Fruit fly (Drosophila melanogaster) whole organism, embryonic: ENCODE results near the gene Zn72D.
A peak's percentile ranks its signal among the peaks of the same experiment; 100 is the strongest.

ENCODE experiments used
- C15 ChIP-seq: fragments of 200-800 bp; sonication (Bioruptor generic); IDR thresholded peaks from 3 replicates; pipeline ENCODE4 v1.3.6; 2022; ENCODE audit warnings: missing biosample characterization, missing genetic modification characterization
- CG11696 ChIP-seq: fragments of 200-800 bp; sonication (Bioruptor generic); IDR thresholded peaks from 2 replicates; pipeline ENCODE4 v1.3.6; 2022; ENCODE audit warnings: missing biosample characterization, missing genetic modification characterization
- CG11723 ChIP-seq: fragments of 200-800 bp; sonication (Bioruptor generic); optimal IDR thresholded peaks from 2 replicates; lab custom pipeline; 2017; ENCODE audit warnings: missing biosample characterization, mild to moderate bottlenecking, missing genetic modification characterization
- CG12219 ChIP-seq: fragments of 200-800 bp; sonication (Bioruptor generic); optimal IDR thresholded peaks from 3 replicates; lab custom pipeline; 2018; ENCODE audit warnings: missing biosample characterization, mild to moderate bottlenecking, missing genetic modification characterization
- CG1233 ChIP-seq: fragments of 200-800 bp; sonication (Bioruptor generic); optimal IDR thresholded peaks from 4 replicates; lab custom pipeline; 2018; ENCODE audit warnings: missing biosample characterization, mild to moderate bottlenecking, missing genetic modification characterization
- CG14050 ChIP-seq: fragments of 200-800 bp; sonication (Bioruptor generic); IDR thresholded peaks from 3 replicates; pipeline ENCODE4 v1.3.6; 2022; ENCODE audit warnings: missing biosample characterization, missing genetic modification characterization
- CG14667 ChIP-seq: fragments of 200-800 bp; sonication (Bioruptor generic); IDR thresholded peaks from 2 replicates; pipeline ENCODE4 v1.3.6; 2022; ENCODE audit warnings: missing biosample characterization, missing genetic modification characterization
- CG15269 ChIP-seq: fragments of 200-800 bp; sonication (Bioruptor generic); optimal IDR thresholded peaks from 2 replicates; lab custom pipeline; 2018; ENCODE audit warnings: missing biosample characterization, mild to moderate bottlenecking, missing genetic modification characterization, moderate library complexity
- CG15601 ChIP-seq: fragments of 200-800 bp; sonication (Bioruptor generic); optimal IDR thresholded peaks from 3 replicates; lab custom pipeline; 2019; ENCODE audit warnings: missing biosample characterization, mild to moderate bottlenecking, missing genetic modification characterization, moderate library complexity
- CG17186 ChIP-seq: fragments of 200-800 bp; sonication (Bioruptor generic); optimal IDR thresholded peaks from 3 replicates; lab custom pipeline; 2017; ENCODE audit warnings: missing biosample characterization, missing genetic modification reagents, missing genetic modification characterization
- CG31441 ChIP-seq: fragments of 200-800 bp; sonication (Bioruptor generic); IDR thresholded peaks from 2 replicates; pipeline ENCODE4 v1.3.6; 2022; ENCODE audit warnings: missing biosample characterization, missing genetic modification characterization
- CG43689 ChIP-seq: fragments of 200-800 bp; sonication (Bioruptor generic); IDR thresholded peaks from 2 replicates; pipeline ENCODE4 v1.3.6; 2022; ENCODE audit warnings: missing biosample characterization, missing genetic modification characterization
- CG4404 ChIP-seq: fragments of 200-800 bp; sonication (Bioruptor generic); IDR thresholded peaks from 2 replicates; pipeline ENCODE4 v1.3.6; 2022; ENCODE audit warnings: missing biosample characterization, missing genetic modification characterization
- CG4854 ChIP-seq: fragments of 200-800 bp; sonication (Bioruptor generic); optimal IDR thresholded peaks from 2 replicates; lab custom pipeline; 2016; ENCODE audit warnings: missing biosample characterization, missing genetic modification characterization, inconsistent platforms
- CG5953 ChIP-seq: fragments of 200-800 bp; sonication (Bioruptor generic); IDR thresholded peaks from 2 replicates; pipeline ENCODE4 v1.3.6; 2022; ENCODE audit warnings: missing biosample characterization, missing genetic modification characterization
- CG6654 ChIP-seq: fragments of 200-800 bp; sonication (Bioruptor generic); optimal IDR thresholded peaks from 2 replicates; lab custom pipeline; 2017; ENCODE audit warnings: missing biosample characterization, mild to moderate bottlenecking, missing genetic modification characterization
- CG6683 ChIP-seq: fragments of 200-800 bp; sonication (Bioruptor generic); optimal IDR thresholded peaks from 2 replicates; lab custom pipeline; 2017; ENCODE audit warnings: missing biosample characterization, mild to moderate bottlenecking, missing genetic modification characterization, missing genetic modification reagents
- CG6813 ChIP-seq: fragments of 200-800 bp; sonication (Bioruptor generic); optimal IDR thresholded peaks from 2 replicates; lab custom pipeline; 2017; ENCODE audit warnings: missing biosample characterization, missing genetic modification characterization, mild to moderate bottlenecking, moderate library complexity, missing genetic modification reagents
- CG7271 ChIP-seq: fragments of 200-800 bp; sonication (Bioruptor generic); optimal IDR thresholded peaks from 2 replicates; lab custom pipeline; 2018; ENCODE audit warnings: missing biosample characterization, mild to moderate bottlenecking, missing genetic modification characterization, moderate library complexity
- D ChIP-seq, 2 experiments: fragments of 200-800 bp in 1 of 2; fragments of >200 bp in 1 of 2; sonication (Bioruptor generic) in 1 of 2; optimal IDR thresholded peaks; 2 replicates in 1 of 2; 3 replicates in 1 of 2; lab custom pipeline; 2017; ENCODE audit warnings: mild to moderate bottlenecking in 1 of 2, missing biosample characterization in 1 of 2, missing genetic modification characterization in 1 of 2, missing genetic modification reagents in 1 of 2
- Dip2 ChIP-seq: fragments of 200-800 bp; sonication (Bioruptor generic); IDR thresholded peaks from 2 replicates; pipeline ENCODE4 v1.3.6; 2022; ENCODE audit warnings: missing biosample characterization, missing genetic modification characterization
- Dll ChIP-seq: fragments of 200-800 bp; sonication (Bioruptor generic); IDR thresholded peaks from 4 replicates; pipeline ENCODE4 v1.3.6; 2022; ENCODE audit warnings: missing biosample characterization, missing genetic modification characterization; ENCODE audit not compliant: partially characterized antibody
- Doc3 ChIP-seq: fragments of 200-800 bp; sonication (Bioruptor generic); IDR thresholded peaks from 3 replicates; pipeline ENCODE4 v1.3.6; 2022; ENCODE audit warnings: missing biosample characterization, missing genetic modification characterization; ENCODE audit not compliant: partially characterized antibody
- E2f1 ChIP-seq: fragments of 200-800 bp; sonication (Bioruptor generic); IDR thresholded peaks from 2 replicates; pipeline ENCODE4 v1.3.6; 2022; ENCODE audit warnings: missing biosample characterization, missing genetic modification characterization
- Gsc ChIP-seq: fragments of 200-800 bp; sonication (Bioruptor generic); IDR thresholded peaks from 2 replicates; pipeline ENCODE4 v1.3.6; 2022; ENCODE audit warnings: missing biosample characterization, missing genetic modification characterization
- H15 ChIP-seq: fragments of 200-800 bp; sonication (Bioruptor generic); IDR thresholded peaks from 3 replicates; pipeline ENCODE4 v1.3.6; 2022; ENCODE audit warnings: missing biosample characterization, missing genetic modification characterization
- HLH54F ChIP-seq: fragments of 200-800 bp; sonication (Bioruptor generic); optimal IDR thresholded peaks from 3 replicates; lab custom pipeline; 2016; ENCODE audit warnings: missing biosample characterization, missing genetic modification characterization
- Jarid2 ChIP-seq: fragments of 200-800 bp; sonication (Bioruptor generic); optimal IDR thresholded peaks from 3 replicates; lab custom pipeline; 2017; ENCODE audit warnings: mild to moderate bottlenecking, missing biosample characterization, missing genetic modification reagents, missing genetic modification characterization
- MTF-1 ChIP-seq: fragments of 200-800 bp; sonication (Bioruptor generic); optimal IDR thresholded peaks from 2 replicates; lab custom pipeline; 2018; ENCODE audit warnings: missing biosample characterization, mild to moderate bottlenecking, missing genetic modification characterization, borderline replicate concordance
- NC2α ChIP-seq: fragments of 200-800 bp; sonication (Bioruptor generic); optimal IDR thresholded peaks from 2 replicates; lab custom pipeline; 2016; ENCODE audit warnings: missing biosample characterization, missing genetic modification characterization
- NK7.1 ChIP-seq: fragments of 200-800 bp; sonication (Bioruptor generic); optimal IDR thresholded peaks from 3 replicates; lab custom pipeline; 2016; ENCODE audit warnings: missing biosample characterization, missing genetic modification characterization
- Oaz ChIP-seq: fragments of 200-800 bp; sonication (Bioruptor generic); IDR thresholded peaks from 2 replicates; pipeline ENCODE4 v1.3.6; 2022; ENCODE audit warnings: missing biosample characterization, missing genetic modification characterization
- Side ChIP-seq: fragments of 200-800 bp; sonication (Bioruptor generic); optimal IDR thresholded peaks from 2 replicates; lab custom pipeline; 2016; ENCODE audit warnings: missing biosample characterization, missing genetic modification characterization
- TFAM ChIP-seq: fragments of 200-800 bp; sonication (Bioruptor generic); optimal IDR thresholded peaks from 2 replicates; lab custom pipeline; 2017; ENCODE audit warnings: missing biosample characterization, missing genetic modification characterization, inconsistent platforms
- cad ChIP-seq: fragments of >200 bp; optimal IDR thresholded peaks from 2 replicates; lab custom pipeline; 2017; ENCODE audit warnings: missing biosample characterization, missing genetic modification characterization
- cg ChIP-seq: fragments of 200-800 bp; sonication (Bioruptor generic); optimal IDR thresholded peaks from 3 replicates; lab custom pipeline; 2019; ENCODE audit warnings: missing biosample characterization, mild to moderate bottlenecking, missing genetic modification characterization, moderate library complexity
- disco-r ChIP-seq: fragments of 200-800 bp; sonication (Bioruptor generic); optimal IDR thresholded peaks from 2 replicates; lab custom pipeline; 2016; ENCODE audit warnings: missing biosample characterization, missing genetic modification characterization
- eyg ChIP-seq: fragments of 200-800 bp; sonication (Bioruptor generic); optimal IDR thresholded peaks from 3 replicates; lab custom pipeline; 2016; ENCODE audit warnings: missing biosample characterization, missing genetic modification characterization
- ftz-f1 ChIP-seq: fragments of 200-800 bp; sonication (Bioruptor generic); optimal IDR thresholded peaks from 2 replicates; lab custom pipeline; 2016; ENCODE audit warnings: missing biosample characterization, missing genetic modification characterization
- gcm2 ChIP-seq: fragments of 200-800 bp; sonication (Bioruptor generic); optimal IDR thresholded peaks from 2 replicates; lab custom pipeline; 2016; ENCODE audit warnings: missing biosample characterization, missing genetic modification characterization
- hkb ChIP-seq, 2 experiments: fragments of 200-800 bp in 1 of 2; fragments of >200 bp in 1 of 2; sonication (Bioruptor generic) in 1 of 2; IDR thresholded peaks in 1 of 2; optimal IDR thresholded peaks in 1 of 2; 2 replicates each; pipeline versions ENCODE4 v1.3.6 to Lab custom; 2017 to 2022; ENCODE audit warnings: missing biosample characterization in 1 of 2, missing genetic modification characterization in 1 of 2
- inv ChIP-seq: fragments of 200-800 bp; sonication (Bioruptor generic); IDR thresholded peaks from 2 replicates; pipeline ENCODE4 v1.3.6; 2022; ENCODE audit warnings: missing biosample characterization, missing genetic modification characterization; ENCODE audit not compliant: partially characterized antibody
- nau ChIP-seq: fragments of 200-800 bp; sonication (Bioruptor generic); optimal IDR thresholded peaks from 3 replicates; lab custom pipeline; 2017; ENCODE audit warnings: missing biosample characterization, mild to moderate bottlenecking, missing genetic modification characterization, missing genetic modification reagents
- pan ChIP-seq, 4 experiments: fragments of >200 bp in 3 of 4; fragments of 200-800 bp in 1 of 4; sonication (Bioruptor generic) in 1 of 4; optimal IDR thresholded peaks in 3 of 4; IDR thresholded peaks in 1 of 4; 2 replicates each; pipeline versions ENCODE4 v1.3.6 to Lab custom; 2017 to 2022; ENCODE audit warnings: missing biosample characterization in 2 of 4, missing genetic modification characterization in 2 of 4, mixed read lengths in 1 of 4
- row ChIP-seq: fragments of 200-800 bp; sonication (Bioruptor generic); IDR thresholded peaks from 3 replicates; pipeline ENCODE4 v1.3.6; 2022; ENCODE audit warnings: missing biosample characterization, missing genetic modification characterization
- run ChIP-seq: fragments of 200-800 bp; sonication (Bioruptor generic); optimal IDR thresholded peaks from 3 replicates; lab custom pipeline; 2018; ENCODE audit warnings: missing biosample characterization, mild to moderate bottlenecking, missing genetic modification characterization
- unpg ChIP-seq: fragments of 200-800 bp; sonication (Bioruptor generic); optimal IDR thresholded peaks from 3 replicates; lab custom pipeline; 2018; ENCODE audit warnings: missing biosample characterization, mild to moderate bottlenecking, missing genetic modification characterization, moderate library complexity

The Zn72D gene

DNA sequence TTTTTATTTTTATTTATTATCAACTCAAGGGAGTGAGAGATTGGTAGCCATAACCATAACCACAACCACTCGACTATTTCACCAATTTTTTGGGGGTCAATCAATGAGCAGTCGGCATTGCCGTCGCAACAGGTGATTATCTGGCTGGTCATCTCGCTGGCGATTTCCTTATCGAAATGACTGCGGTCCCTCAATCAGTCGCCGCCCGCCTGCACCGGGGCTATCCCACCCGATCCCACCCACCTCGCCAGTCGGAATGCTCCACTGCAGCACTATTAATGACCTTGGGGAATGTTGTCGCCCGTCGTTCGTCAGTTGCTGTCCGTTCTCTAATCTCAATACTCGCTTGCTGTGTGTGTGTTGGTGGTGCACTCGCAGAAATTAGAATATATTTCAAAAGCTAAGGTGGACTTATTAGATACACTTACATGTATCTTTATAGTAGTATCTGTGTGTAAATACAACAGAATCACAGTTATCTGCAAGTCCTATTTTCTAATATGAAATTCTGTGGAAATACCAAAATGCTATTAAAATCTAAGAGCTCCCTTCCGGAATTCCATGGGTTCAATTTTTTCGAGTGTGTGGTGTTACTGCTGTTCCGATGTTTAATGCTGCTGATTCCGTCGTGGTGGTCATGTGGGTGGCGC, 48.1 kb upstream of the Zn72D start:
- TF ChIP-seq gcm2 (GFP tag; lab: Kevin White, UChicago) (no peak), Side (GFP tag; lab: Kevin White, UChicago) (peak; percentile 55), CG6683 (GFP tag; lab: Kevin White, UChicago) (peak; percentile 30), NK7.1 (peak; percentile 46), Oaz (peak; percentile 13; the same call in 1 of the 2 replicates), unpg (GFP tag; lab: Kevin White, UChicago) (peak; percentile 54), CG1233 (peak; percentile 20), CG7271 (tag; lab: Kevin White, UChicago) (no peak), ftz-f1 (GFP tag; lab: Kevin White, UChicago) (peak; percentile 11), CG4404 (peak; percentile 10; the same call in 1 of the 2 replicates), cad (GFP tag; lab: Kevin White, UChicago) (no peak), Dip2 (GFP tag; lab: Robert Waterston, UW) (no peak), CG11696 (GFP tag; lab: Robert Waterston, UW) (no peak), disco-r (peak; percentile 9), CG6813 (no peak), nau (GFP tag; lab: Kevin White, UChicago) (peak; percentile 10), E2f1 (GFP tag; lab: Robert Waterston, UW) (peak; percentile 48), CG31441 (GFP tag; lab: Robert Waterston, UW) (peak; percentile 33; the same call in 1 of the 2 replicates), MTF-1 (GFP tag; lab: Kevin White, UChicago) (no peak), CG17186 (GFP tag; lab: Kevin White, UChicago) (no peak), cg (GFP tag; lab: Kevin White, UChicago) (peak; percentile 24), CG4854 (GFP tag; lab: Kevin White, UChicago) (peak; percentile 31), eyg (peak; percentile 61), D (optimal IDR thresholded peaks at IDR 0.05; lab: Kevin White, UChicago) (no peak), D (GFP tag; optimal IDR thresholded peaks at IDR 0.05; lab: Kevin White, UChicago) (peak; percentile 13), TFAM (no peak), HLH54F (GFP tag; lab: Kevin White, UChicago) (peak; percentile 62), CG12219 (GFP tag; lab: Kevin White, UChicago) (peak; percentile 53), row (GFP tag; lab: Robert Waterston, UW) (peak; percentile 87), CG14050 (GFP tag; lab: Robert Waterston, UW) (peak; percentile 24; the same call in 1 of the 3 replicates), run (peak; percentile 4), Dll (GFP tag; lab: Robert Waterston, UW) (no peak), CG6654 (peak; percentile 25), Doc3 (GFP tag; lab: Robert Waterston, UW) (no peak), H15 (GFP tag; lab: Robert Waterston, UW) (peak; percentile 29; the same call in 1 of the 3 replicates), CG5953 (GFP tag; lab: Robert Waterston, UW) (no peak), Gsc (GFP tag; lab: Robert Waterston, UW) (no peak), NC2α (no peak), CG14667 (GFP tag; lab: Robert Waterston, UW) (no peak), CG15269 (tag; lab: Kevin White, UChicago) (peak; percentile 81), inv (GFP tag; lab: Robert Waterston, UW) (no peak), Jarid2 (GFP tag; lab: Kevin White, UChicago) (peak; percentile 21), hkb (optimal IDR thresholded peaks at IDR 0.05; lab: Kevin White, UChicago) (no peak), hkb (GFP tag; IDR thresholded peaks at IDR 0.05; lab: Robert Waterston, UW) (peak; percentile 38; the same call in 1 of the 2 replicates), CG11723 (GFP tag; lab: Kevin White, UChicago) (peak; percentile 18), C15 (GFP tag; lab: Robert Waterston, UW) (no peak), CG43689 (no peak), CG15601 (tag; lab: Kevin White, UChicago) (peak; percentile 11), pan (optimal IDR thresholded peaks at IDR 0.05; lab: Kevin White, UChicago) (no peak), pan (GFP tag; optimal IDR thresholded peaks at IDR 0.05 in 1 of 2, IDR thresholded peaks at IDR 0.05 in 1 of 2) (peak in 1 of 2 experiments; percentile 57)
